Worm (Caenorhabditis elegans) whole organism, young adult: ENCODE measurements around the gene ZK892.6.

Source experiments
- T07F8.4 ChIP-seq: sonication (generic microtip); optimal IDR thresholded peaks from 2 replicates; lab custom pipeline; 2016; ENCODE audit warnings: mild to moderate bottlenecking, missing genetic modification characterization, moderate library complexity, missing compliant biosample characterization
- pha-4 ChIP-seq: fragments of 150-350 bp; sonication (generic microtip); optimal IDR thresholded peaks from 2 replicates; lab custom pipeline; 2014; ENCODE audit warnings: missing biosample characterization, missing genetic modification reagents, missing genetic modification characterization
- sptf-2 ChIP-seq: fragments of 200-800 bp; sonication (Bioruptor generic); optimal IDR thresholded peaks from 2 replicates; lab custom pipeline; 2018; ENCODE audit warnings: mild to moderate bottlenecking, missing genetic modification characterization, missing compliant biosample characterization

DNA sequence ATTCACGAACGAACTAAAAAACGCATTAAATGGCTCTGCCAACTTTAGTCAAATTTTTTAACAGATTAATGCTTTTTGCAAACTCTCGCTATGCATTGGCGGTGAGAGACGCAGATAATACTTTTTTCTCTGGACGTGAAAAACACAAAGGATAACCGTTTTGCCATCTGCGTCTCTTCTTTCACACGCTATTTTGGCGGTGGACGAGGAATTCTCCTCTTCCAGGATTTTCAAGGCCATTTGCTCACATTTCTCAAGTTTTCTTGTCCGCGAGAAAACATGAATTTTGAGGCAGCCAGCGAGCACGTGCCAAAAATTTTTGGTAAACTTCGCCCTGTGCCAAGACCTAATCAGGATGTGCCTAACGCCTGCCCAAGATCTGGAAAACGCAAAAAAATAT, 48.9 kb downstream of the ZK892.6 start:
- TF ChIP-seq sptf-2 (GFP tag; lab: Kevin White, UChicago), result no peak
- no peak for TF ChIP-seq pha-4 (tag; lab: Kevin White, UChicago)
- no peak for TF ChIP-seq T07F8.4 (tag; lab: Kevin White, UChicago)
